Worm (Caenorhabditis elegans): Measurements from ENCODE around the gene acs-4.

Gene acs-4

DNA sequence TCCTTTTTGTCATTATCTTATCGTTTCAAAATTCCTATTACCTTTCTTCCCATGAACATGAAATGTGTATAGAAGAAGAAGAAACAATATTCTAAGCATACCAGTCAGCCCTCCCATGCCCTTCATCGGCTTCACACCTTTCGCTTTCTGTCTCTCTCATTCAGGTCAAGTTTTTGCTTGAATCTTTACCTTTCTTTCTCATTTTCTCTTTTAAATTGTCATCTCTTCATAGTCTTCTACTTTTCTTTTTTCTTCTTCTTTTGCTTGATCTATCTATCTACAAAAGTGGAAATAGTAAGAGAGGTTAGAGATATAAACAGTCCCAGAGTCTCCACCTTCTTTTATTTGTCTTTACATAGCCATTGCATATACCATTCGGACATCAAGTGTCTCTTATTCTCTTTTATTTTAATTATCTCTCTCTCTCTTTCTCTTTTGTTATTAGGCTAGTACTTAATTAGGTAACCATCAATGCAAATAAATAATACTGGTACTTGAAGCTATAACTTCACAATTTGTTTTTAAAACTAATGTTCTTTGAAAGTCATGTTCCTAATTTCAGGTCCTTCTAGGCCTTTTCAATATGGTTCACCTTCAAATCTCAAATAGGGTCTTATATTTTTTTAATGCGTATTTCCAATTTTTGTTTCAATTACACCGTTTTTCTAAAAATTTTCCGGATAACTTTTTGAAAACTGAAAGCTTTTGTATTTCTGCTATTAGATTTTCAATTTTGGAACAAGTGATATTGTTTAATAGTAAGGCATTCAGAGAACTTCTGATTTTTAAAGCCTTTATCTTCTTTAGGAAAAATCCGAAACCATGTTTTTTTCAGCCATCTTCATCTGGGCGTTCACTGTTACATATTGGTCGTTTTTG is 34.0 kb downstream of the acs-4 start, which contains the start of gene dpy-31:
dpy-31 (plus strand) TSS at position 829 of the 879 bp plus-strand sequence.
- no peak for TF ChIP-seq elt-1 (tag; optimal IDR thresholded peaks at IDR 0.05)
- no peak for TF ChIP-seq aly-2 (tag; optimal IDR thresholded peaks at IDR 0.05)
- TF ChIP-seq C34F6.9 (tag; optimal IDR thresholded peaks at IDR 0.05) = no peak
- no peak for TF ChIP-seq R02D3.7 (tag; optimal IDR thresholded peaks at IDR 0.05)
- TF ChIP-seq crh-2 (tag; optimal IDR thresholded peaks at IDR 0.05) = peak; percentile 39
- peak; percentile 99 for TF ChIP-seq blmp-1 (tag; optimal IDR thresholded peaks at IDR 0.05; ENCODE audit: insufficient read depth)
- peak; percentile 88 for TF ChIP-seq egl-27 (tag; optimal IDR thresholded peaks at IDR 0.05)
- no peak for TF ChIP-seq ceh-82 (tag; optimal IDR thresholded peaks at IDR 0.05)
- TF ChIP-seq F13H6.1 (tag; optimal IDR thresholded peaks at IDR 0.05) = no peak
- no peak for TF ChIP-seq zag-1 (tag; optimal IDR thresholded peaks at IDR 0.05)
- peak; percentile 64 for TF ChIP-seq nhr-21 (tag; optimal IDR thresholded peaks at IDR 0.05)
- no peak for TF ChIP-seq alr-1 (tag; optimal IDR thresholded peaks at IDR 0.05)
- TF ChIP-seq ceh-16 (tag; optimal IDR thresholded peaks at IDR 0.05) = peak; percentile 22
- TF ChIP-seq sma-3 (GFP tag; optimal IDR thresholded peaks at IDR 0.05) = peak; percentile 33
- peak; percentile 90 for TF ChIP-seq nhr-25 (tag; optimal IDR thresholded peaks at IDR 0.05)
- no peak for TF ChIP-seq elt-3 (tag; optimal IDR thresholded peaks at IDR 0.05)
- TF ChIP-seq ztf-4 (tag; optimal IDR thresholded peaks at IDR 0.05) = no peak
- TF ChIP-seq fos-1 (tag; optimal IDR thresholded peaks at IDR 0.05) = peak; percentile 27
- TF ChIP-seq gmeb-1 (tag; optimal IDR thresholded peaks at IDR 0.05) = no peak
- TF ChIP-seq nhr-6 (tag; optimal IDR thresholded peaks at IDR 0.05) = no peak
- TF ChIP-seq skn-1 (tag; optimal IDR thresholded peaks at IDR 0.05) = no peak
- peak; percentile 57 for TF ChIP-seq sma-9 (GFP tag; optimal IDR thresholded peaks at IDR 0.05)
- TF ChIP-seq sma-9 (tag; optimal IDR thresholded peaks at IDR 0.05) = no peak
- no peak for TF ChIP-seq nhr-11 (tag; optimal IDR thresholded peaks at IDR 0.05)
- TF ChIP-seq sem-4 (tag; optimal IDR thresholded peaks at IDR 0.05) = no peak
- TF ChIP-seq lin-39 (tag; optimal IDR thresholded peaks at IDR 0.05) = no peak
- TF ChIP-seq lsy-2 (tag; optimal IDR thresholded peaks at IDR 0.05) = peak in 1 of 2 experiments; percentile 37
- TF ChIP-seq dmd-4 (tag; optimal IDR thresholded peaks at IDR 0.05) = no peak
- TF ChIP-seq nhr-237 (tag; optimal IDR thresholded peaks at IDR 0.05) = no peak
- TF ChIP-seq ama-1 (optimal IDR thresholded peaks at IDR 0.05) = no peak
- no peak for TF ChIP-seq unc-62 (GFP tag; optimal IDR thresholded peaks at IDR 0.05)
- TF ChIP-seq mab-5 (tag; optimal IDR thresholded peaks at IDR 0.05) = no peak

- TF ChIP-seq nhr-237 (tag; optimal IDR thresholded peaks at IDR 0.05) (no peak), lsy-2 (tag; optimal IDR thresholded peaks at IDR 0.05) (peak in 1 of 2 experiments; percentile 20), sma-9 (GFP tag; optimal IDR thresholded peaks at IDR 0.05) (peak; percentile 50), sma-9 (tag; optimal IDR thresholded peaks at IDR 0.05) (no peak), mbf-1 (tag; optimal IDR thresholded peaks at IDR 0.05) (no peak), sma-3 (GFP tag; optimal IDR thresholded peaks at IDR 0.05) (peak; percentile 27), lin-11 (tag; optimal IDR thresholded peaks at IDR 0.05) (no peak), nhr-21 (tag; optimal IDR thresholded peaks at IDR 0.05) (peak; percentile 65), ceh-82 (tag; optimal IDR thresholded peaks at IDR 0.05) (no peak), unc-39 (tag; optimal IDR thresholded peaks at IDR 0.05) (no peak), aly-2 (tag; optimal IDR thresholded peaks at IDR 0.05) (no peak), gmeb-1 (tag; optimal IDR thresholded peaks at IDR 0.05) (peak; percentile 45), nhr-77 (tag; optimal IDR thresholded peaks at IDR 0.05) (no peak), dmd-4 (tag; optimal IDR thresholded peaks at IDR 0.05) (no peak), ceh-16 (tag; optimal IDR thresholded peaks at IDR 0.05) (no peak), lin-13 (GFP tag; optimal IDR thresholded peaks at IDR 0.05) (no peak), alr-1 (tag; optimal IDR thresholded peaks at IDR 0.05) (no peak), ZK546.5 (tag; optimal IDR thresholded peaks at IDR 0.05) (no peak), unc-55 (GFP tag; optimal IDR thresholded peaks at IDR 0.05) (no peak), C34F6.9 (tag; optimal IDR thresholded peaks at IDR 0.05) (no peak), nhr-6 (tag; optimal IDR thresholded peaks at IDR 0.05) (no peak), elt-3 (tag; optimal IDR thresholded peaks at IDR 0.05) (no peak), unc-62 (GFP tag; optimal IDR thresholded peaks at IDR 0.05) (no peak), nhr-11 (tag; optimal IDR thresholded peaks at IDR 0.05) (no peak), egl-27 (tag; optimal IDR thresholded peaks at IDR 0.05) (peak; percentile 75), mdl-1 (tag; optimal IDR thresholded peaks at IDR 0.05) (no peak), ztf-11 (tag; optimal IDR thresholded peaks at IDR 0.05) (no peak), ztf-1 (GFP tag; conservative IDR thresholded peaks at IDR 0.05) (no peak), nhr-129 (tag; optimal IDR thresholded peaks at IDR 0.05) (no peak), nhr-25 (tag; optimal IDR thresholded peaks at IDR 0.05) (peak; percentile 67), ama-1 (optimal IDR thresholded peaks at IDR 0.05) (no peak), lin-39 (tag; optimal IDR thresholded peaks at IDR 0.05) (no peak), nhr-10 (tag; optimal IDR thresholded peaks at IDR 0.05) (no peak), snpc-4 (tag; optimal IDR thresholded peaks at IDR 0.05) (no peak), elt-1 (tag; optimal IDR thresholded peaks at IDR 0.05) (no peak), sem-4 (tag; optimal IDR thresholded peaks at IDR 0.05) (no peak), crh-2 (tag; optimal IDR thresholded peaks at IDR 0.05) (no peak), zag-1 (tag; optimal IDR thresholded peaks at IDR 0.05) (no peak), mab-5 (tag; optimal IDR thresholded peaks at IDR 0.05) (no peak), Y55F3AM.14 (GFP tag; optimal IDR thresholded peaks at IDR 0.05) (no peak), peb-1 (tag; optimal IDR thresholded peaks at IDR 0.05) (no peak)
Observed at ce11 chrIII:7203130-7203775, 35.6 kb downstream of the acs-4 start.

All from whole organism, L2 larva.